Fruit fly (Drosophila melanogaster) whole organism, embryonic: ENCODE results near the gene ArgRS-m.

Source experiments
- BtbVII ChIP-seq: fragments of 200-800 bp; sonication (Bioruptor generic); optimal IDR thresholded peaks from 3 replicates; lab custom pipeline; 2017; ENCODE audit warnings: missing biosample characterization, mild to moderate bottlenecking, missing genetic modification characterization
- CG12071 ChIP-seq: fragments of 200-800 bp; sonication (Bioruptor generic); optimal IDR thresholded peaks from 3 replicates; lab custom pipeline; 2018; ENCODE audit warnings: missing biosample characterization, mild to moderate bottlenecking, missing genetic modification characterization
- CG15073 ChIP-seq: fragments of 200-800 bp; sonication (Bioruptor generic); optimal IDR thresholded peaks from 2 replicates; lab custom pipeline; 2016; ENCODE audit warnings: missing biosample characterization, missing genetic modification characterization
- CG1647 ChIP-seq: fragments of 200-800 bp; sonication (Bioruptor generic); optimal IDR thresholded peaks from 3 replicates; lab custom pipeline; 2016; ENCODE audit warnings: missing biosample characterization, missing genetic modification characterization
- CG17359 ChIP-seq: fragments of 200-800 bp; sonication (Bioruptor generic); optimal IDR thresholded peaks from 3 replicates; lab custom pipeline; 2018; ENCODE audit warnings: missing biosample characterization, mild to moderate bottlenecking, missing genetic modification characterization, moderate library complexity
- CG2199 ChIP-seq: fragments of 200-800 bp; sonication (Bioruptor generic); IDR thresholded peaks from 3 replicates; pipeline ENCODE4 v1.3.6; 2022; ENCODE audit warnings: missing biosample characterization, missing genetic modification characterization
- CG2889 ChIP-seq: fragments of 200-800 bp; sonication (Bioruptor generic); IDR thresholded peaks from 3 replicates; pipeline ENCODE4 v1.3.6; 2022; ENCODE audit warnings: missing biosample characterization, missing genetic modification characterization
- CG30020 ChIP-seq: fragments of 200-800 bp; optimal IDR thresholded peaks from 2 replicates; lab custom pipeline; 2019; ENCODE audit warnings: missing biosample characterization, mild to moderate bottlenecking, missing genetic modification characterization, moderate library complexity
- CG3163 ChIP-seq: fragments of 200-800 bp; sonication (Bioruptor generic); optimal IDR thresholded peaks from 3 replicates; lab custom pipeline; 2016; ENCODE audit warnings: missing biosample characterization, missing genetic modification characterization
- CG3281 ChIP-seq: fragments of 200-800 bp; sonication (Bioruptor generic); optimal IDR thresholded peaks from 3 replicates; lab custom pipeline; 2017; ENCODE audit warnings: missing biosample characterization, mild to moderate bottlenecking, missing genetic modification characterization
- CG4360 ChIP-seq: fragments of 200-800 bp; sonication (Bioruptor generic); IDR thresholded peaks from 2 replicates; pipeline ENCODE4 v1.3.6; 2022; ENCODE audit warnings: missing biosample characterization, missing genetic modification characterization
- CG5180 ChIP-seq: fragments of 200-800 bp; sonication (Bioruptor generic); optimal IDR thresholded peaks from 3 replicates; lab custom pipeline; 2017; ENCODE audit warnings: missing biosample characterization, missing genetic modification characterization, mild to moderate bottlenecking, moderate library complexity, missing genetic modification reagents
- CG6654 ChIP-seq: fragments of 200-800 bp; sonication (Bioruptor generic); optimal IDR thresholded peaks from 2 replicates; lab custom pipeline; 2017; ENCODE audit warnings: missing biosample characterization, mild to moderate bottlenecking, missing genetic modification characterization
- CG6791 ChIP-seq: fragments of 200-800 bp; sonication (Bioruptor generic); IDR thresholded peaks from 3 replicates; pipeline ENCODE4 v1.3.6; 2022; ENCODE audit warnings: missing biosample characterization, missing genetic modification characterization; ENCODE audit not compliant: partially characterized antibody
- CG8765 ChIP-seq: fragments of 200-800 bp; sonication (Bioruptor generic); IDR thresholded peaks from 2 replicates; pipeline ENCODE4 v1.3.6; 2022; ENCODE audit warnings: missing biosample characterization, missing genetic modification characterization
- CG9437 ChIP-seq: fragments of 200-800 bp; sonication (Bioruptor generic); optimal IDR thresholded peaks from 2 replicates; lab custom pipeline; 2018; ENCODE audit warnings: missing biosample characterization, mild to moderate bottlenecking, missing genetic modification characterization
- CG9932 ChIP-seq: fragments of 200-800 bp; sonication (Bioruptor generic); IDR thresholded peaks from 2 replicates; pipeline ENCODE4 v1.3.6; 2022; ENCODE audit warnings: missing biosample characterization, missing genetic modification characterization
- Chrac-16 ChIP-seq: fragments of 200-800 bp; sonication (Bioruptor generic); optimal IDR thresholded peaks from 3 replicates; lab custom pipeline; 2016; ENCODE audit warnings: missing biosample characterization, missing genetic modification characterization
- CrebB ChIP-seq: fragments of 200-800 bp; sonication (Bioruptor generic); optimal IDR thresholded peaks from 3 replicates; lab custom pipeline; 2018; ENCODE audit warnings: missing biosample characterization, mild to moderate bottlenecking, missing genetic modification characterization
- D ChIP-seq, 2 experiments: fragments of 200-800 bp in 1 of 2; fragments of >200 bp in 1 of 2; sonication (Bioruptor generic) in 1 of 2; optimal IDR thresholded peaks; 2 replicates in 1 of 2; 3 replicates in 1 of 2; lab custom pipeline; 2017; ENCODE audit warnings: mild to moderate bottlenecking in 1 of 2, missing biosample characterization in 1 of 2, missing genetic modification characterization in 1 of 2, missing genetic modification reagents in 1 of 2
- Ets65A ChIP-seq: fragments of 200-800 bp; sonication (Bioruptor generic); peaks from one replicate; lab custom pipeline; 2016; ENCODE audit warnings: missing biosample characterization, missing genetic modification characterization
- Fer1 ChIP-seq: fragments of 200-800 bp; sonication (Bioruptor generic); optimal IDR thresholded peaks from 2 replicates; lab custom pipeline; 2017; ENCODE audit warnings: missing biosample characterization, mild to moderate bottlenecking, missing genetic modification characterization
- HLH4C ChIP-seq: fragments of 200-800 bp; sonication (Bioruptor generic); IDR thresholded peaks from 3 replicates; pipeline ENCODE4 v1.3.6; 2022; ENCODE audit warnings: missing biosample characterization, missing genetic modification characterization; ENCODE audit not compliant: partially characterized antibody
- Kr ChIP-seq: fragments of 200-800 bp; sonication (Bioruptor generic); optimal IDR thresholded peaks from 2 replicates; lab custom pipeline; 2017; ENCODE audit warnings: missing biosample characterization, mild to moderate bottlenecking, missing genetic modification characterization
- Nf-YA ChIP-seq: fragments of 200-800 bp; sonication (Bioruptor generic); IDR thresholded peaks from 2 replicates; pipeline ENCODE4 v1.3.6; 2022; ENCODE audit warnings: missing biosample characterization, missing genetic modification characterization
- Nf-YC ChIP-seq: fragments of 200-800 bp; optimal IDR thresholded peaks from 3 replicates; lab custom pipeline; 2019; ENCODE audit warnings: missing biosample characterization, mild to moderate bottlenecking, missing genetic modification characterization, moderate library complexity
- Rx ChIP-seq: fragments of 200-800 bp; sonication (Bioruptor generic); IDR thresholded peaks from 2 replicates; pipeline ENCODE4 v1.3.6; 2022; ENCODE audit warnings: missing biosample characterization, missing genetic modification characterization
- Spps ChIP-seq: fragments of 200-800 bp; sonication (Bioruptor generic); optimal IDR thresholded peaks from 2 replicates; lab custom pipeline; 2018; ENCODE audit warnings: missing biosample characterization, mild to moderate bottlenecking, missing genetic modification characterization
- Sry-β ChIP-seq: fragments of 200-800 bp; sonication (Bioruptor generic); optimal IDR thresholded peaks from 2 replicates; lab custom pipeline; 2018; ENCODE audit warnings: missing biosample characterization, mild to moderate bottlenecking, missing genetic modification characterization, moderate library complexity
- Taf1 ChIP-seq: fragments of 200-800 bp; sonication (Bioruptor generic); IDR thresholded peaks from 2 replicates; pipeline ENCODE4 v1.3.6; 2022; ENCODE audit warnings: missing biosample characterization, missing genetic modification characterization
- YL-1 ChIP-seq: fragments of 200-800 bp; sonication (Bioruptor generic); optimal IDR thresholded peaks from 3 replicates; lab custom pipeline; 2017; ENCODE audit warnings: missing biosample characterization, mild to moderate bottlenecking, missing genetic modification characterization
- amos ChIP-seq: fragments of 200-800 bp; sonication (Bioruptor generic); IDR thresholded peaks from 2 replicates; pipeline ENCODE4 v1.3.6; 2022; ENCODE audit warnings: missing biosample characterization, missing genetic modification characterization; ENCODE audit not compliant: partially characterized antibody
- ap ChIP-seq: fragments of 200-800 bp; sonication (Bioruptor generic); IDR thresholded peaks from 2 replicates; pipeline ENCODE4 v1.3.6; 2022; ENCODE audit warnings: missing biosample characterization, missing genetic modification characterization
- cg ChIP-seq: fragments of 200-800 bp; sonication (Bioruptor generic); optimal IDR thresholded peaks from 3 replicates; lab custom pipeline; 2019; ENCODE audit warnings: missing biosample characterization, mild to moderate bottlenecking, missing genetic modification characterization, moderate library complexity
- chinmo ChIP-seq: fragments of 200-800 bp; sonication (Bioruptor generic); IDR thresholded peaks from 4 replicates; pipeline ENCODE4 v1.3.6; 2022; ENCODE audit warnings: missing biosample characterization, missing genetic modification characterization; ENCODE audit not compliant: partially characterized antibody
- chn ChIP-seq: fragments of 200-800 bp; sonication (Bioruptor generic); optimal IDR thresholded peaks from 2 replicates; lab custom pipeline; 2016; ENCODE audit warnings: missing biosample characterization, missing genetic modification characterization
- croc ChIP-seq: fragments of 200-800 bp; sonication (Bioruptor generic); conservative IDR thresholded peaks from 3 replicates; pipeline ENCODE4 v1.3.6; 2022; ENCODE audit warnings: missing biosample characterization, missing genetic modification characterization
- cwo ChIP-seq: fragments of 200-800 bp; sonication (Bioruptor generic); optimal IDR thresholded peaks from 3 replicates; lab custom pipeline; 2017; ENCODE audit warnings: missing biosample characterization, missing genetic modification characterization, mild to moderate bottlenecking, moderate library complexity, missing genetic modification reagents
- dan ChIP-seq: fragments of 200-800 bp; sonication (Bioruptor generic); IDR thresholded peaks from 2 replicates; pipeline ENCODE4 v1.3.6; 2022; ENCODE audit warnings: missing biosample characterization, missing genetic modification characterization
- disco-r ChIP-seq: fragments of 200-800 bp; sonication (Bioruptor generic); optimal IDR thresholded peaks from 2 replicates; lab custom pipeline; 2016; ENCODE audit warnings: missing biosample characterization, missing genetic modification characterization
- kah ChIP-seq: fragments of 200-800 bp; sonication (Bioruptor generic); optimal IDR thresholded peaks from 2 replicates; lab custom pipeline; 2018; ENCODE audit warnings: missing biosample characterization, mild to moderate bottlenecking, missing genetic modification characterization
- kni ChIP-seq: fragments of 200-800 bp; sonication (Bioruptor generic); optimal IDR thresholded peaks from 3 replicates; lab custom pipeline; 2017; ENCODE audit warnings: mild to moderate bottlenecking, missing biosample characterization, missing genetic modification reagents, missing genetic modification characterization
- mld ChIP-seq: fragments of 200-800 bp; sonication (Bioruptor generic); IDR thresholded peaks from 3 replicates; pipeline ENCODE4 v1.3.6; 2022; ENCODE audit warnings: missing biosample characterization, missing genetic modification characterization; ENCODE audit not compliant: partially characterized antibody
- nom ChIP-seq: fragments of 200-800 bp; sonication (Bioruptor generic); optimal IDR thresholded peaks from 2 replicates; lab custom pipeline; 2017; ENCODE audit warnings: missing biosample characterization, missing genetic modification characterization, mild to moderate bottlenecking, moderate library complexity, missing genetic modification reagents
- trh ChIP-seq: fragments of 200-800 bp; sonication (Bioruptor generic); optimal IDR thresholded peaks from 2 replicates; lab custom pipeline; 2016; ENCODE audit warnings: missing biosample characterization, missing genetic modification characterization
- usp ChIP-seq: fragments of >200 bp; optimal IDR thresholded peaks from 2 replicates; lab custom pipeline; 2017; ENCODE audit warnings: missing biosample characterization, missing genetic modification characterization
- vvl ChIP-seq: fragments of 200-800 bp; sonication (Bioruptor generic); IDR thresholded peaks from 2 replicates; pipeline ENCODE4 v1.3.6; 2022; ENCODE audit warnings: missing biosample characterization, missing genetic modification characterization
- wor ChIP-seq: fragments of 200-800 bp; sonication (Bioruptor generic); IDR thresholded peaks from 2 replicates; pipeline ENCODE4 v1.3.6; 2022; ENCODE audit warnings: missing biosample characterization, missing genetic modification characterization
- yki ChIP-seq: fragments of >200 bp; optimal IDR thresholded peaks from 3 replicates; lab custom pipeline; 2018
- zfh2 ChIP-seq: fragments of 200-800 bp; sonication (Bioruptor generic); optimal IDR thresholded peaks from 2 replicates; lab custom pipeline; 2016; ENCODE audit warnings: missing biosample characterization, missing genetic modification characterization

ArgRS-m gene

DNA sequence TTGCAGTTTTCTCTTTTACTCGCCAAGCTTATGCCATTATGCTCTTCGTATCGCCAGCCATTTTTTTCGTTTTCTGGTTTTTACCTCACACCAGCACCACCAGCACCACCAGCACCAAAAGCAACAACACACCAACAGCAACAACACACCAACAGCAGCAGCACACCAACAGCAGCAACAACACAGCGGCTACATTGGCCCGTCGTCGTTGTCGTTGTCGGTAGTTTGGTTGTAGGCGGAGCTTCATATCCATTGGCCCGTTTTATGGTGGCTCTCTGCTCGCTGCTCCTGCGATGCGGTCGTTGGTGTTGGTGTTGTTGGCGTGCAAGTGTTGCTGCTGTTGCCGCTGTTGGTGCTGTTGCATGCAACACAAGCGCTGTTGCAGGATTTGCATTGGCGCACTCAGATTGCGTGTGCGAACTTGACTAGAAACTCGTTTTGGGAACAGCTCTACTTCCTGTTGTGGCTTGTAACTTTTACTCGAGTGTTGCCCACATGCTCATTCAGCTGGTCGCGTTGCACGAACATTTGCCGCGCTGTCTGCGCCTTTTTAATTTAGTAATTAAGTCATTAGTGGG, 50.0 kb downstream of the ArgRS-m start (continued):
- TF ChIP-seq CG3163 (GFP tag; lab: Kevin White, UChicago) (peak; percentile 4), cg (peak; percentile 74), Sry-β (GFP tag; lab: Kevin White, UChicago) (no peak), CG9437 (no peak), cwo (GFP tag; lab: Kevin White, UChicago) (no peak), CG6654 (no peak), disco-r (GFP tag; lab: Kevin White, UChicago) (no peak), CG30020 (tag; lab: Kevin White, UChicago) (no peak), CG9932 (GFP tag; lab: Robert Waterston, UW) (no peak), Nf-YA (GFP tag; lab: Robert Waterston, UW) (peak; percentile 73), Ets65A (GFP tag; lab: Kevin White, UChicago) (no peak), zfh2 (GFP tag; lab: Kevin White, UChicago) (no peak), Fer1 (GFP tag; lab: Kevin White, UChicago) (no peak), HLH4C (GFP tag; lab: Robert Waterston, UW) (0 out of 3 replicates have a peak, but pooled peaks have one; percentile 34), CG4360 (GFP tag; lab: Robert Waterston, UW) (peak; percentile 91), CG2889 (GFP tag; lab: Robert Waterston, UW) (no peak), Chrac-16 (GFP tag; lab: Kevin White, UChicago) (no peak), Nf-YC (peak; percentile 97), CG6791 (GFP tag; lab: Robert Waterston, UW) (no peak), D (optimal IDR thresholded peaks at IDR 0.05; lab: Kevin White, UChicago) (peak; percentile 32), D (GFP tag; optimal IDR thresholded peaks at IDR 0.05; lab: Kevin White, UChicago) (no peak), Rx (GFP tag; lab: Robert Waterston, UW) (no peak), CrebB (tag; lab: Kevin White, UChicago) (no peak), CG12071 (GFP tag; lab: Kevin White, UChicago) (no peak), ap (GFP tag; lab: Robert Waterston, UW) (no peak), Spps (tag; lab: Kevin White, UChicago) (no peak), croc (GFP tag; lab: Robert Waterston, UW) (no peak), CG1647 (no peak), kah (GFP tag; lab: Kevin White, UChicago) (no peak), nom (GFP tag; lab: Kevin White, UChicago) (peak; percentile 23), yki (lab: Kevin White, UChicago) (no peak), chn (GFP tag; lab: Kevin White, UChicago) (no peak), wor (GFP tag; lab: Robert Waterston, UW) (no peak), Taf1 (no peak), CG15073 (GFP tag; lab: Kevin White, UChicago) (no peak), dan (GFP tag; lab: Robert Waterston, UW) (no peak), CG2199 (0 out of 3 replicates have a peak, but pooled peaks have one; percentile 55), chinmo (GFP tag; lab: Robert Waterston, UW) (peak; percentile 66; the same call in 1 of the 4 replicates), BtbVII (GFP tag; lab: Kevin White, UChicago) (no peak), Kr (GFP tag; lab: Kevin White, UChicago) (no peak), CG5180 (GFP tag; lab: Kevin White, UChicago) (peak; percentile 84), CG8765 (GFP tag; lab: Robert Waterston, UW) (no peak), vvl (no peak), CG17359 (no peak), trh (no peak), amos (GFP tag; lab: Robert Waterston, UW) (no peak), YL-1 (GFP tag; lab: Kevin White, UChicago) (no peak), kni (no peak), usp (no peak), mld (GFP tag; lab: Robert Waterston, UW) (no peak), CG3281 (GFP tag; lab: Kevin White, UChicago) (no peak)
